Worm (Caenorhabditis elegans): ENCODE data around the gene F17C11.2.

DNA sequence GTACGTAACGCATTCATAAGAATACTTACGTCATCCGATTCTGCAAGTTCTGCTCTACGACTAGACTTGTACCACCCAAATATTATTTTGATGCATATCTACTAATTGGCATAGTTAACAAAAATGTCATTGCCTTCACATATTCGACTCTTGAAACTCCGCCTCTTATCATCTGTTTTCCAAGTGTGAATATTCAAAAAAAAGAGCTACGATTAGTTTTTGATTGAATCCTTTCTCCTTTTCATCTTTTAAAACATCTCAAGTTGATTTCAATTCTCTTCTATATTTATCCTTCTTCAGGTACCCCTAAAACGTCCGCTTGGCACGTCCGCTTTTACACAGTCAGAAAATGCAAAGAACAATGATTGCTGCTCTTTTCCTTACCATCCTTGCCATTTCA lies at the start of gene F17C11.2:
- TF ChIP-seq elt-1 (tag; optimal IDR thresholded peaks at IDR 0.05; ENCODE audit: borderline replicate concordance, insufficient read depth) (no peak), lin-13 (tag; optimal IDR thresholded peaks at IDR 0.05) (no peak), unc-39 (tag; optimal IDR thresholded peaks at IDR 0.05) (no peak), ceh-39 (tag; optimal IDR thresholded peaks at IDR 0.05) (no peak), pha-4 (tag; optimal IDR thresholded peaks at IDR 0.05) (no peak), mls-2 (tag; optimal IDR thresholded peaks at IDR 0.05) (no peak), nhr-237 (tag; optimal IDR thresholded peaks at IDR 0.05) (no peak), elt-3 (tag; optimal IDR thresholded peaks at IDR 0.05) (no peak), flh-1 (GFP tag; optimal IDR thresholded peaks at IDR 0.05) (no peak), hlh-1 (tag; optimal IDR thresholded peaks at IDR 0.05) (no peak), nhr-28 (tag; optimal IDR thresholded peaks at IDR 0.05) (no peak), drap-1 (GFP tag; optimal IDR thresholded peaks at IDR 0.05) (no peak), ztf-11 (tag; optimal IDR thresholded peaks at IDR 0.05) (no peak), mep-1 (tag; optimal IDR thresholded peaks at IDR 0.05) (no peak)

Data from whole organism, mixed stage, embryonic.